Worm (Caenorhabditis elegans) whole organism, dauer: ENCODE data around the gene F57G4.1.

Source experiments
- unc-62 ChIP-seq: sonication (generic microtip); optimal IDR thresholded peaks from 2 replicates; lab custom pipeline; 2017; ENCODE audit warnings: missing biosample characterization, missing genetic modification reagents, missing genetic modification characterization

F57G4.1 gene

DNA sequence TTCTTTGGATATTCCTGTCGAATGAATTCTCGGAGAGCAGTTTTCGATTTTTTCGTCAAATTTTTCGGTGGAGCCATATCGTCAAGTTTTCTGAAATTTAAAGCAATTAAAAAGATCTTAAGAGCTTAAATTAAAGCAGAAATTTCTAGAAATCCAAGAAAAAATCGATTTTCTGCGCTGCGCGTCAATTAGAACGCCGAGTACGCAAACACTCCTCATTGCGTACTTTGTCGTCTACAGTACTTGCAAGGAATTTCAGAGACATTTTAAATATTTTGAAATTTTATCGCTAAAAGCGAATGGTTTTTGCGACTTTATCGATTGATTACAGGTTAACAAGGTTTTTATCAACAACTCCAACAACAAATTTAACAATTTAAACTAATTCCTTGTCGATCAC is 31.9 kb downstream of the F57G4.1 start:
- TF ChIP-seq unc-62 (GFP tag; lab: Kevin White, UChicago) = no peak

ce11 chrV:17658824-17659223 is 35.5 kb downstream of the F57G4.1 start:
- no peak for TF ChIP-seq unc-62 (GFP tag; lab: Kevin White, UChicago)

DNA sequence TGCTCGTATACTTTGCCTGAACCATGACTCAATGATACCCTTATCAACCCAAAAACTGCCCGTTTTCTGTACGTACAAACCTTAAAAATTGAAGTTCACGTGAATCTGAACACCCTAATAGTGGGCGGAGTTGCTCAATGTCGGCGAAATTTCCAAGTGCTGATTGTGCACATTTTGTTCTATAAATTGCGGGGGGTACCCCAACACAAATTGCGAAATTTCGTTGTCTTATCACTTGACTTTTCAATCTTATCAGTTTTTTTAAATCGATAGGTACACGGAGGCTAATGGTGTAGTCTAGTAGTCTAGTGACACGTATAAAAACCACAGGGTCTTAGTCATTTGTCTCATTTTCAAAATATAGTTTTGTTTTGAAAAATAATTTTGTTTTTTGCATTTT is 35.9 kb downstream of the F57G4.1 start, which contains the start of gene fbxa-108:
TSS of gene fbxa-108 (minus strand) at position 158 of the 400 bp plus-strand sequence.
- no peak for TF ChIP-seq unc-62 (GFP tag; lab: Kevin White, UChicago)

DNA sequence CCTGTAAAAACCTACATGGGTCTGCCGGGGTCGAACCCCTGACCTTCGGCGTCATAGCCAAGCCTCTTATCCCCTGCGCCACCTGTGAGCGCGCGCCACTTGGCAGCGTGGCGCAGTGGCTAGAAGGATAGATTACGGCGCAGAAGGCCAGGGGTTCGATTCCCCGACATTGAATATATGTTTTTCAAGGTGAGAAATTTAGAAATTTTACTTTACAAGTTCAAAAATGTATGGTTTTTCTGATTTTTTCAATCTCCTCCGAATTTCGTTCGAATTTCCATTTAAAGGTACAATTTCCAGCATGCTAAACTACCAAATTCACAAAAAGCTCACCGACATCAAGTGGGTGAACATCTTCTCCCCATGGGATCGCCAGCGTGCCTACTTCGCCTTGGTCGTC is 36.7 kb downstream of the F57G4.1 start, which contains the start of gene dgat-2:
TSS of gene dgat-2 (plus strand) at position 301 of the 400 bp plus-strand sequence.
- TF ChIP-seq unc-62 (GFP tag; lab: Kevin White, UChicago) = no peak

DNA sequence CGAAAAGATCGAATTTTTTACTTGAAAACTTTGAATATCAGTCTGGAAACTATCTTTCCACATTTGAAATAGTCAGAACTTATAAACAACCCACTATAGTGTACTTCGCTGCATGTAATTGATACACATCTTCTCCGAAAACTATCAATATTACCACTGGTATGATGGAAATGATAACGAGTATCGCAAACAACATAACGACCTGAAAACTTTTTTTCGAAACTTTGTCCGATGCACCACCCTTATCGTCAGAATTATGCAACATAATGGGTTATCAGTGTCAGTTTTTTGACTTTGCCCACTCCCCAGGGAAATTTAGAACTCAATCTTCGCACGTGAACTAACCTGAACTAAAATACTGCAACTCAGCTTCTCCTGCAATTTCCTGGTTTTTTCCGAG is 38.9 kb downstream of the F57G4.1 start:
- no peak for TF ChIP-seq unc-62 (GFP tag; lab: Kevin White, UChicago)

DNA sequence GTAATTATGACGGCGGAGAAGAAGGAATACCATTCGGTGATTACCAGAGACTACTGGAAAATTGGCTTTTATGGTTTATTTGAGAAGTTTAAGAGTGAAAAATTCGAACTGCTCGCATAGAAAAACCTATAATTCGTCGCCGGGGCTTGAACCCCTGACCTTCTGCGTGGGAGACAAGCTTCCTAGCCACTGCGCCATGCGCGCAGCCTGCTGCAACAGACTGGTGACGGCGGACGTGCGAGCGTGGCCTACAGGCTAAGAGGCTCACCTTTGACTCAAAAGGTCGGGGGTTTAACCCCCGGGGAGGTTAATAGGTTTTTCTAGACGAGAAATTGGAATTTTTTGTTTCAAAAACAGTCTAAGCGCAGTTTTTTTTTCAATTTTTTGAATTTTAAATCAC is 41.0 kb downstream of the F57G4.1 start:
- TF ChIP-seq unc-62 (GFP tag; lab: Kevin White, UChicago) = no peak

- no peak for TF ChIP-seq unc-62 (GFP tag; lab: Kevin White, UChicago)
Observed at ce11 chrV:17665906-17666305, 42.6 kb downstream of the F57G4.1 start, which contains the start of gene F59A1.11. TSS of gene F59A1.11 (minus strand) at chrV:17666006.

ce11 chrV:17667676-17668075 is 44.3 kb downstream of the F57G4.1 start, which contains the start of gene F59A1.12:
TSS of gene F59A1.12 (minus strand) at chrV:17667776.
- no peak for TF ChIP-seq unc-62 (GFP tag; lab: Kevin White, UChicago)

ce11 chrV:17668531-17668930 is 45.2 kb downstream of the F57G4.1 start, which contains the start of gene str-89:
TSS of gene str-89 (plus strand) at chrV:17668831.
- TF ChIP-seq unc-62 (GFP tag; lab: Kevin White, UChicago) = no peak

DNA sequence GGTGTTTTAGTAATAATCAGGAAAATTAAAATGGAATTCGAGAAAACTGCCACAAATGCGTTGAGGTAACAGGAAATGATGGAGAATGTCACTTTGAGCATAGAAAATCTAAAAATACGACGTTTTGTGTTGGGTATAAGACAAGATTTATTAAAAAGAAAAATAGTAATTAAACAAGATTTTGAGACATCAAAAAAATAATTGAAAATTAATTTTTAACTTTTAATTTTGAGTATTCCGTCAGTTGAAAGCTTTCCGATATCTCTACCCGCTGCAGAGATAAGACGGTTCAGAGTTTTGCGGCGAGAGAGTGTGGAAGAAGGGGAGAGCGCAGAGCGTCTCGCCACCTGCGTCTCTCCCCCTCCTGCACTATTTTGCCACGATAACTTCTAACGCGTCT is 50.0 kb downstream of the F57G4.1 start, which contains the start of gene str-93:
TSS of gene str-93 (minus strand) at position 101 of the 400 bp plus-strand sequence.
- no peak for TF ChIP-seq unc-62 (GFP tag; lab: Kevin White, UChicago)
